Fruit fly (Drosophila melanogaster): ENCODE data around the gene cdi.

The cdi gene

DNA sequence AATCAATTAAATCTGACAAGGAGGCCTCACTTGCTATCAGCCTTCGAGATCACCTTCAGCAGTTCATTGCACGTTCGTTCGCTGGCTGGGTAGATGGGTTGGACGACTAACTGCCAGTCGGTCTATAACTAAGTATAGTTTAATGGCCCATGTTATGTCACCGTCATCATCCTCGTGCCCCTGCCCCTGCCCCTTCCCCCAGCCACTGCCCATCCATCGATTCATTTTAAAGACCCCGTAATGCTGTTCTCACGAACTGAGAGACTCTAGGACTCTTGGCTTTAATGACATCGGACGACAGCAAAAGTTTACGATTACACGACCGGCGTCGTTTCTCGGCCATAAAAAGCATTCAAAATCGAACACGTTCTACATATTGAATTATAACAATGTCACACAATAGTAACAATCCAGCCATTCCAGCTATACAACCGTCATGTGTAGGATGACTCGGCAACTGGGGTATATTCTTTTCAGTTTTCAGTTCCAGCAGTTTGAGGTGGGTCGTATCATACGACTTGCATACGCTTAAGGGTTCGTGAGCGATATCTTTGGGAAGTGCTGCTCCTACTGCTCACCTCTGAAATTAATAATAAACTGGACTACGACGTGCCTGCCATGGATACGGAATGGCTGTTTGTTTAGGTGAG, 27.0 kb downstream of the cdi start:
- TF ChIP-seq EcR (GFP tag; optimal IDR thresholded peaks at IDR 0.05) (peak; percentile 93), CG4496 (GFP tag; IDR thresholded peaks at IDR 0.05) (no peak)

- TF ChIP-seq CG4496 (GFP tag; IDR thresholded peaks at IDR 0.05) (no peak), CG34367 (tag; optimal IDR thresholded peaks at IDR 0.05) (no peak), CG15710 (tag; optimal IDR thresholded peaks at IDR 0.05) (no peak), CG8301 (tag; optimal IDR thresholded peaks at IDR 0.05) (no peak), rn (GFP tag; IDR thresholded peaks at IDR 0.05) (no peak), gl (tag; optimal IDR thresholded peaks at IDR 0.05) (no peak), CG32121 (GFP tag; IDR thresholded peaks at IDR 0.05) (no peak), CG10348 (GFP tag; IDR thresholded peaks at IDR 0.05) (no peak), CG17806 (tag; optimal IDR thresholded peaks at IDR 0.05) (no peak), EcR (GFP tag; optimal IDR thresholded peaks at IDR 0.05) (no peak), CG13204 (GFP tag; optimal IDR thresholded peaks at IDR 0.05) (no peak), CG8159 (tag; optimal IDR thresholded peaks at IDR 0.05) (no peak), CG14655 (GFP tag; optimal IDR thresholded peaks at IDR 0.05) (no peak), D1 (tag; optimal IDR thresholded peaks at IDR 0.05) (no peak)
These were observed 28.6 kb downstream of the cdi start for dm6 chr3R:19065474-19065873.

- TF ChIP-seq Snoo (tag; optimal IDR thresholded peaks at IDR 0.05) = peak; percentile 67
- peak; percentile 40; the same call in 1 of the 3 replicates for TF ChIP-seq CG4496 (GFP tag; IDR thresholded peaks at IDR 0.05)
- TF ChIP-seq Ets98B (GFP tag; IDR thresholded peaks at IDR 0.05) = peak; percentile 15; the same call in 1 of the 2 replicates
- peak; percentile 35 for TF ChIP-seq Pif1B (GFP tag; optimal IDR thresholded peaks at IDR 0.05)
- TF ChIP-seq CG10348 (GFP tag; IDR thresholded peaks at IDR 0.05) = no peak
- TF ChIP-seq EcR (GFP tag; optimal IDR thresholded peaks at IDR 0.05) = no peak
- no peak for TF ChIP-seq CG8301 (tag; optimal IDR thresholded peaks at IDR 0.05)
These were observed 29.9 kb downstream of the cdi start for dm6 chr3R:19064037-19064664.

dm6 chr3R:19062549-19062948, 31.5 kb downstream of the cdi start:
- TF ChIP-seq D1 (tag; optimal IDR thresholded peaks at IDR 0.05) (no peak), CG32121 (GFP tag; IDR thresholded peaks at IDR 0.05) (no peak), Pif1B (GFP tag; optimal IDR thresholded peaks at IDR 0.05) (no peak), CG17806 (tag; optimal IDR thresholded peaks at IDR 0.05) (no peak), CG9948 (tag; optimal IDR thresholded peaks at IDR 0.05) (no peak), Snoo (tag; optimal IDR thresholded peaks at IDR 0.05) (no peak), EcR (GFP tag; optimal IDR thresholded peaks at IDR 0.05) (no peak), rn (GFP tag; IDR thresholded peaks at IDR 0.05) (no peak), CG15710 (tag; optimal IDR thresholded peaks at IDR 0.05) (no peak), fd96Ca (GFP tag; IDR thresholded peaks at IDR 0.05) (no peak), CG10348 (GFP tag; IDR thresholded peaks at IDR 0.05) (no peak), Ets98B (GFP tag; IDR thresholded peaks at IDR 0.05) (no peak), gl (tag; optimal IDR thresholded peaks at IDR 0.05) (no peak), CG13204 (GFP tag; optimal IDR thresholded peaks at IDR 0.05) (no peak), Pif1A (GFP tag; optimal IDR thresholded peaks at IDR 0.05) (no peak), CG12605 (GFP tag; IDR thresholded peaks at IDR 0.05) (no peak), CG8159 (tag; optimal IDR thresholded peaks at IDR 0.05) (no peak)

DNA sequence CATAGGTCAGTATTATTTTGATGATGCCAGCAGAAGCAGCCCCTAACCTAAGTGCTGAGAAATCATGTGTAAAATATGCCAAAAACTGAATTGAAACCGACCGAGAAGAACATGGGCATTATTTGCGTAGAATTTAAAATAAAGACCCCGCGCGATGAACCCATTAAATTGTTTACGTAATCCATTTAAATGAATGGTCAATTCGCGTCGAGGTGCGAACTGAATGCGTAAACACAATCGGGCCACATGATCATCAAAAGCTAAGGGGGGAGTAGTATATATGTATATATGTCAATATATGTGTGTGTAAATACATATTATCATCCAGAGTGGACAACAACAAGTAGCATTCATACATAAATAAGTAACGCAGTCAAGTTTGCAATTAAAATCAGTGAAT, 33.9 kb downstream of the cdi start:
- TF ChIP-seq CG15710 (tag; optimal IDR thresholded peaks at IDR 0.05) (no peak), CG8159 (tag; optimal IDR thresholded peaks at IDR 0.05) (no peak), gl (tag; optimal IDR thresholded peaks at IDR 0.05) (peak; percentile 13), D1 (tag; optimal IDR thresholded peaks at IDR 0.05) (no peak), CG14655 (GFP tag; optimal IDR thresholded peaks at IDR 0.05) (no peak), CG32121 (GFP tag; IDR thresholded peaks at IDR 0.05) (no peak), CG10348 (GFP tag; IDR thresholded peaks at IDR 0.05) (no peak), CG34367 (tag; optimal IDR thresholded peaks at IDR 0.05) (no peak), Pif1B (GFP tag; optimal IDR thresholded peaks at IDR 0.05) (no peak), CG4496 (GFP tag; IDR thresholded peaks at IDR 0.05) (no peak), CG17806 (tag; optimal IDR thresholded peaks at IDR 0.05) (no peak), EcR (GFP tag; optimal IDR thresholded peaks at IDR 0.05) (peak; percentile 60), CG9948 (tag; optimal IDR thresholded peaks at IDR 0.05) (no peak), Snoo (tag; optimal IDR thresholded peaks at IDR 0.05) (no peak), CG8301 (tag; optimal IDR thresholded peaks at IDR 0.05) (no peak), rn (GFP tag; IDR thresholded peaks at IDR 0.05) (no peak), Ets98B (GFP tag; IDR thresholded peaks at IDR 0.05) (no peak)

DNA sequence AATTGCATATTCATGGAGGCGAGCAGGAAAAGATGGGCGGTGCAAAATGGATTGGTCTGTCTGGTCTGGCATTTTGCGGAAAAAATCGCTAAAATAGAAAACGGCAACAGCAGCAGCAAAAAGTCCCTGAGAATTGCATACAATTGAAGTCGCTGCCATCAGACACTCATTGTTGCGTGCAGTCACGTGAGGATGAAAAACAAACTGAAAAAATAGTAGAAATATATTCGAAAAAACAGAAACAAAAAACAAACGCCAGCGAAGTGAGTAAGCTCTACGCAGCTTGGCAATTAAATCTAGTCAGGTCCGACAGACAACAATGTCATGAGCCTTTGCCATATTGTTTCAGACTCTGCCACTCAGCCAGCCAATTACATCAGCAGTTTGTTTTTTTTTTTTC, 34.8 kb downstream of the cdi start:
- TF ChIP-seq CG4496 (GFP tag; IDR thresholded peaks at IDR 0.05) (peak; percentile 32; the same call in 1 of the 3 replicates), fd96Ca (GFP tag; IDR thresholded peaks at IDR 0.05) (no peak), CG13204 (GFP tag; optimal IDR thresholded peaks at IDR 0.05) (peak; percentile 4)

DNA sequence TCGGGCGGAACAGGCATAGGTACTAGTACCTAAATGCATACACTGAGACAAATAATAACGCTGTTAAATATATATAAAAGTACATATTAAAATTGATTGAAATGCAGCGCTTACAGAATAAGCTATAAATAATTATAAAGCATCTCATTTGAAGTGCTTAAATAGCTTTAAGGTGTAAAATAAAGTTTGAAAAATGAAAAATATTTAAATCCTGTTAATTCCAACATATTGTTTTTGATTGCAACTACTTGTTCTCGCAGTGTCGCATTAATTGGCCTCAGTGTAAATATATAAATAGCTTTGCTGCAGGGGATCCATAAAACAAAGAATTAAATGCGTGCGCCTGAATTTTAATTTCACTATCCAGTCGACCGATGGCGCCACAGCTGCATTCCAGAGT, 35.7 kb downstream of the cdi start:
- TF ChIP-seq Pif1B (GFP tag; optimal IDR thresholded peaks at IDR 0.05) = no peak
- TF ChIP-seq CG8159 (tag; optimal IDR thresholded peaks at IDR 0.05) = peak; percentile 55
- TF ChIP-seq CG10348 (GFP tag; IDR thresholded peaks at IDR 0.05) = no peak
- TF ChIP-seq rn (GFP tag; IDR thresholded peaks at IDR 0.05) = no peak
- peak; percentile 22 for TF ChIP-seq CG9948 (tag; optimal IDR thresholded peaks at IDR 0.05)
- TF ChIP-seq CG8301 (tag; optimal IDR thresholded peaks at IDR 0.05) = peak; percentile 23
- TF ChIP-seq CG14655 (GFP tag; optimal IDR thresholded peaks at IDR 0.05) = peak; percentile 0
- no peak for TF ChIP-seq EcR (GFP tag; optimal IDR thresholded peaks at IDR 0.05)
- peak; percentile 16 for TF ChIP-seq CG15710 (tag; optimal IDR thresholded peaks at IDR 0.05)
- TF ChIP-seq CG17806 (tag; optimal IDR thresholded peaks at IDR 0.05) = peak; percentile 39

All from whole organism, pupa.